Worm (Caenorhabditis elegans): ENCODE measurements around the gene ears-2.

Gene ears-2

ce11 chrIV:438384-438783 is 48.1 kb upstream of the ears-2 start:
- TF ChIP-seq lin-13 (GFP tag; optimal IDR thresholded peaks at IDR 0.05) (no peak), sma-9 (GFP tag; optimal IDR thresholded peaks at IDR 0.05) (no peak), sma-9 (tag; optimal IDR thresholded peaks at IDR 0.05) (no peak), snpc-4 (tag; optimal IDR thresholded peaks at IDR 0.05) (no peak), ceh-16 (tag; optimal IDR thresholded peaks at IDR 0.05) (no peak), unc-39 (tag; optimal IDR thresholded peaks at IDR 0.05) (no peak), elt-1 (tag; optimal IDR thresholded peaks at IDR 0.05) (no peak), R02D3.7 (tag; optimal IDR thresholded peaks at IDR 0.05) (no peak), ztf-4 (tag; optimal IDR thresholded peaks at IDR 0.05) (no peak), egl-27 (tag; optimal IDR thresholded peaks at IDR 0.05) (no peak), Y55F3AM.14 (GFP tag; optimal IDR thresholded peaks at IDR 0.05) (no peak), lin-39 (tag; optimal IDR thresholded peaks at IDR 0.05) (no peak), nhr-10 (tag; optimal IDR thresholded peaks at IDR 0.05) (no peak), blmp-1 (tag; optimal IDR thresholded peaks at IDR 0.05; ENCODE audit: insufficient read depth) (no peak), nhr-21 (tag; optimal IDR thresholded peaks at IDR 0.05) (no peak), ztf-1 (GFP tag; conservative IDR thresholded peaks at IDR 0.05) (no peak), nhr-129 (tag; optimal IDR thresholded peaks at IDR 0.05) (no peak), nhr-6 (tag; optimal IDR thresholded peaks at IDR 0.05) (no peak), dmd-4 (tag; optimal IDR thresholded peaks at IDR 0.05) (no peak)

ce11 chrIV:428869-429268 is 38.6 kb upstream of the ears-2 start, which contains the start of gene Y66H1A.5:
TSS of gene Y66H1A.5 (minus strand) at chrIV:429133.
- TF ChIP-seq aly-2 (tag; optimal IDR thresholded peaks at IDR 0.05), result no peak
- peak; percentile 57 for TF ChIP-seq fos-1 (tag; optimal IDR thresholded peaks at IDR 0.05)
- no peak for TF ChIP-seq ztf-11 (tag; optimal IDR thresholded peaks at IDR 0.05)
- TF ChIP-seq lin-13 (GFP tag; optimal IDR thresholded peaks at IDR 0.05), result no peak
- no peak for TF ChIP-seq lsy-2 (tag; optimal IDR thresholded peaks at IDR 0.05)
- no peak for TF ChIP-seq nhr-237 (tag; optimal IDR thresholded peaks at IDR 0.05)
- no peak for TF ChIP-seq ztf-1 (GFP tag; conservative IDR thresholded peaks at IDR 0.05)
- TF ChIP-seq nhr-12 (tag; optimal IDR thresholded peaks at IDR 0.05), result no peak

- TF ChIP-seq nhr-6 (tag; optimal IDR thresholded peaks at IDR 0.05), result no peak
- no peak for TF ChIP-seq nhr-11 (tag; optimal IDR thresholded peaks at IDR 0.05)
- no peak for TF ChIP-seq sem-4 (tag; optimal IDR thresholded peaks at IDR 0.05)
- no peak for TF ChIP-seq peb-1 (tag; optimal IDR thresholded peaks at IDR 0.05)
- TF ChIP-seq ztf-4 (tag; optimal IDR thresholded peaks at IDR 0.05), result no peak
- no peak for TF ChIP-seq skn-1 (tag; optimal IDR thresholded peaks at IDR 0.05)
- TF ChIP-seq fos-1 (tag; optimal IDR thresholded peaks at IDR 0.05), result no peak
These were observed 37.0 kb upstream of the ears-2 start for ce11 chrIV:427100-427908.

ce11 chrIV:426597-426996 is 36.3 kb upstream of the ears-2 start:
- TF ChIP-seq sma-9 (GFP tag; optimal IDR thresholded peaks at IDR 0.05) (no peak), sma-9 (tag; optimal IDR thresholded peaks at IDR 0.05) (no peak), blmp-1 (tag; optimal IDR thresholded peaks at IDR 0.05; ENCODE audit: insufficient read depth) (no peak), gmeb-1 (tag; optimal IDR thresholded peaks at IDR 0.05) (no peak), mdl-1 (tag; optimal IDR thresholded peaks at IDR 0.05) (no peak), R02D3.7 (tag; optimal IDR thresholded peaks at IDR 0.05) (no peak), C34F6.9 (tag; optimal IDR thresholded peaks at IDR 0.05) (no peak), nhr-77 (tag; optimal IDR thresholded peaks at IDR 0.05) (no peak), crh-2 (tag; optimal IDR thresholded peaks at IDR 0.05) (no peak), sma-3 (GFP tag; optimal IDR thresholded peaks at IDR 0.05) (no peak)

- TF ChIP-seq crh-2 (tag; optimal IDR thresholded peaks at IDR 0.05) (no peak), skn-1 (tag; optimal IDR thresholded peaks at IDR 0.05) (no peak), ceh-82 (tag; optimal IDR thresholded peaks at IDR 0.05) (no peak), sem-4 (tag; optimal IDR thresholded peaks at IDR 0.05) (no peak), nhr-6 (tag; optimal IDR thresholded peaks at IDR 0.05) (no peak), lin-13 (GFP tag; optimal IDR thresholded peaks at IDR 0.05) (no peak), sma-9 (GFP tag; optimal IDR thresholded peaks at IDR 0.05) (no peak), sma-9 (tag; optimal IDR thresholded peaks at IDR 0.05) (no peak), nhr-129 (tag; optimal IDR thresholded peaks at IDR 0.05) (no peak), elt-1 (tag; optimal IDR thresholded peaks at IDR 0.05) (no peak), C34F6.9 (tag; optimal IDR thresholded peaks at IDR 0.05) (no peak), gmeb-1 (tag; optimal IDR thresholded peaks at IDR 0.05) (no peak), nhr-25 (tag; optimal IDR thresholded peaks at IDR 0.05) (no peak), sma-3 (GFP tag; optimal IDR thresholded peaks at IDR 0.05) (no peak), ZK546.5 (tag; optimal IDR thresholded peaks at IDR 0.05) (no peak), nhr-10 (tag; optimal IDR thresholded peaks at IDR 0.05) (no peak), mab-5 (tag; optimal IDR thresholded peaks at IDR 0.05) (no peak), R02D3.7 (tag; optimal IDR thresholded peaks at IDR 0.05) (no peak), mbf-1 (tag; optimal IDR thresholded peaks at IDR 0.05) (no peak)
These were observed 35.7 kb upstream of the ears-2 start, which contains the start of gene garr-1 for ce11 chrIV:425995-426394. TSS of gene garr-1 (plus strand) at chrIV:426168.

Data from whole organism, L2 larva.